Worm (Caenorhabditis elegans): ENCODE data around the gene txt-11.
"Not testable (repeated sequence)": the region's sequence is repeated elsewhere in the genome, so short reads cannot be mapped to it uniquely, and the experiment has no call there.

The txt-11 gene

DNA sequence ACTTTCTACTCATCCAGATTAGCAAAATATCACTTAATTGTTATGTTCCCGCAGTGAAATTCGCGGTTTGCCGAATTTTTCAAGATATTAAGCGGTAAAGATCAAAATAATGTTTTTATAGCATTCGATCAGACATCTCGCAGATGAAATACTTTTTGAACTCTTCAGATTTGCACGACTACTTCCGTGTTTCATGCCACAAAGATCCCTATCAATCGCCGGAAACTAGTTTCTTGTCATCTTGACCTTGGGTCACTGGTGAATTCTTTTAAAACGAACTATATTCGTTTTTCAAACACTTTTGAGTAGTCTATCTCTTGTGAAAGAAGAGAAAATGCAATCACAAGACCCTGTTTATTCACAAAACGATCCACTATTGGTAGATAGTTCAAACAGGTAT is at the start of gene txt-11:
Gene txt-11 (plus strand): TSS at position 301 of the 400 bp plus-strand sequence.
- TF ChIP-seq pha-4 (tag; optimal IDR thresholded peaks at IDR 0.05) = no peak
- TF ChIP-seq mls-2 (tag; optimal IDR thresholded peaks at IDR 0.05) = no peak
- TF ChIP-seq lin-32 (GFP tag; optimal IDR thresholded peaks at IDR 0.05) = no peak
- TF ChIP-seq nhr-76 (tag; optimal IDR thresholded peaks at IDR 0.05) = no peak
- TF ChIP-seq ces-1 (GFP tag; optimal IDR thresholded peaks at IDR 0.05) = no peak
- no peak for TF ChIP-seq elt-3 (tag; optimal IDR thresholded peaks at IDR 0.05)
- TF ChIP-seq elt-1 (tag; optimal IDR thresholded peaks at IDR 0.05; ENCODE audit: borderline replicate concordance, insufficient read depth) = no peak
- TF ChIP-seq ceh-43 (GFP tag; optimal IDR thresholded peaks at IDR 0.05) = no peak
- TF ChIP-seq nhr-12 (tag; optimal IDR thresholded peaks at IDR 0.05) = no peak
- TF ChIP-seq sem-2 (GFP tag; optimal IDR thresholded peaks at IDR 0.05) = no peak
- no peak for TF ChIP-seq ceh-83 (GFP tag; optimal IDR thresholded peaks at IDR 0.05)
- no peak for TF ChIP-seq cnd-1 (tag; optimal IDR thresholded peaks at IDR 0.05)
- TF ChIP-seq nhr-28 (tag; optimal IDR thresholded peaks at IDR 0.05) = no peak
- no peak for TF ChIP-seq M03D4.4 (tag; optimal IDR thresholded peaks at IDR 0.05)
- no peak for TF ChIP-seq sptf-1 (tag; optimal IDR thresholded peaks at IDR 0.05)

DNA sequence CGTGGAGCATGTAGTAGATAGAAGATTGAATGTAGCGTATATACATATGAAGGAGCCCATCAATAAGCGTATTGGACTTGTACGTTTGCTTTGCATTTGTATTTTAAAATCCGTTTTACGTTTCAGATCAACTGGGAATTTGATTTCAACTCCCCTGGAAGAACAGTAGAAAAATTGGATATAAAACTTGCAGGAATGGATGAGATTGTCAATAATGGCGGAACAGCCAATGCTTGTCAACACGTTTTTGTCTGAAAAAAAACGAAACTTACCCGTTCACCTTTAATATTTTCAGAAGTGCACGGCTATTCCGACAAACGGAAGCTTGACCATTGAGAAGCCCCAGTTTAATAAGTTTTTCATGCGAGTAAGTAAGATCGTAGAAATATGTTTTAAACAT is 45.3 kb upstream of the txt-11 start, which contains the start of gene C04E12.2:
Gene C04E12.2 (plus strand): TSS at position 301 of the 400 bp plus-strand sequence.
- TF ChIP-seq hlh-1 (tag; optimal IDR thresholded peaks at IDR 0.05); ham-2 (GFP tag; optimal IDR thresholded peaks at IDR 0.05); ces-1 (GFP tag; optimal IDR thresholded peaks at IDR 0.05): not testable (repeated sequence)

DNA sequence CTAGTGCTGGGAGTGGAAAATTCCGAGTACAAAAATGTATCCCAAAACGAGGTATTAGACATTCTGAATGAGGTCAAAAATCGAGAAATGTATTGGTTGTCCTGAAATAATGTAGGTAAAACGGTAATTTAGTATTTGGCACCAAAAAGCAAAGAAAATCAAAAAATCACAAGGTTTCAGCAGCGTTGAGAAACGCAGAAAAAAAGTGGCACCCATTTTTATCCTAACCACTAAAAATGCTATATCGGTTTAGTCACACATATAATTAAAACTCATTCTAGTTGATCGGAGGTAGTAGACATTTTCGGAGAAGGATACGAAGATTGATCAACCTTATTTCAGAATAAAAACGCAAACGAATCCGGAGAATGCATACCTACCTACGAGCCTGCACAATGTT is 40.4 kb upstream of the txt-11 start, which contains the start of gene srx-121:
Gene srx-121 (minus strand): TSS at position 101 of the 400 bp plus-strand sequence.
- TF ChIP-seq mep-1 (tag; optimal IDR thresholded peaks at IDR 0.05) = no peak
- TF ChIP-seq M03D4.4 (tag; optimal IDR thresholded peaks at IDR 0.05) = no peak
- TF ChIP-seq drap-1 (GFP tag; optimal IDR thresholded peaks at IDR 0.05) = no peak
- TF ChIP-seq pha-4 (tag; optimal IDR thresholded peaks at IDR 0.05) = no peak
- no peak for TF ChIP-seq nhr-28 (tag; optimal IDR thresholded peaks at IDR 0.05)
- TF ChIP-seq elt-1 (tag; optimal IDR thresholded peaks at IDR 0.05; ENCODE audit: borderline replicate concordance, insufficient read depth) = no peak
- no peak for TF ChIP-seq sem-2 (GFP tag; optimal IDR thresholded peaks at IDR 0.05)
- no peak for TF ChIP-seq nhr-237 (tag; optimal IDR thresholded peaks at IDR 0.05)
- no peak for TF ChIP-seq nhr-2 (tag; optimal IDR thresholded peaks at IDR 0.05)
- TF ChIP-seq unc-39 (tag; optimal IDR thresholded peaks at IDR 0.05) = no peak
- no peak for TF ChIP-seq flh-1 (GFP tag; optimal IDR thresholded peaks at IDR 0.05)
- no peak for TF ChIP-seq hlh-1 (tag; optimal IDR thresholded peaks at IDR 0.05)
- no peak for TF ChIP-seq lin-32 (GFP tag; optimal IDR thresholded peaks at IDR 0.05)
- TF ChIP-seq tbx-8 (GFP tag; optimal IDR thresholded peaks at IDR 0.05) = no peak
- TF ChIP-seq ztf-11 (tag; optimal IDR thresholded peaks at IDR 0.05) = no peak
- no peak for TF ChIP-seq bed-3 (GFP tag; optimal IDR thresholded peaks at IDR 0.05)
- no peak for TF ChIP-seq elt-3 (tag; optimal IDR thresholded peaks at IDR 0.05)
- no peak for TF ChIP-seq sptf-1 (tag; optimal IDR thresholded peaks at IDR 0.05)

DNA sequence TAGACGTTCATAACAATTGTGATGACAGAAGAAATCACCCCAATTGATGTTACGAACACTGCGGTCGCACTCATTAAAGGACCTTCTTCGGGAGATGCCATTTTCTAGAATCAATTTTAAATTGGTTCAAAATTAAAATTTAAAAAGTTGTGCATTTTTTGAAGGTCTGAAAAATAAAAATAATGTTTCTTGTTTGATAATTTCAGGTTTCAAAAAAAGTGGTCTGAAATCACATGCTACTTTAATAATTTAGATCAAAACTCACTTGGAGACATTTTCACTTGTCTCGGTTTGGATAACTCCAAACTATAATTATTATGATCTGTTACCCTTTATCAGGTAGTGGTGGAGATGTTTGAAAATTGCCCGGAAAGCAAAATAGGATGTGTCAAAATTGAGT is 36.1 kb upstream of the txt-11 start, which contains the start of gene srbc-2:
Gene srbc-2 (minus strand): TSS at position 101 of the 400 bp plus-strand sequence.
- TF ChIP-seq nhr-12 (tag; optimal IDR thresholded peaks at IDR 0.05) = no peak
- no peak for TF ChIP-seq nhr-237 (tag; optimal IDR thresholded peaks at IDR 0.05)
- TF ChIP-seq M03D4.4 (tag; optimal IDR thresholded peaks at IDR 0.05) = no peak
- no peak for TF ChIP-seq drap-1 (GFP tag; optimal IDR thresholded peaks at IDR 0.05)
- no peak for TF ChIP-seq nhr-2 (tag; optimal IDR thresholded peaks at IDR 0.05)
- TF ChIP-seq bed-3 (GFP tag; optimal IDR thresholded peaks at IDR 0.05) = no peak
- TF ChIP-seq lsy-2 (tag; optimal IDR thresholded peaks at IDR 0.05) = no peak
- TF ChIP-seq elt-3 (tag; optimal IDR thresholded peaks at IDR 0.05) = no peak
- TF ChIP-seq sem-2 (GFP tag; optimal IDR thresholded peaks at IDR 0.05) = no peak
- TF ChIP-seq ceh-83 (GFP tag; optimal IDR thresholded peaks at IDR 0.05) = no peak
- TF ChIP-seq blmp-1 (tag; optimal IDR thresholded peaks at IDR 0.05) = no peak
- TF ChIP-seq sptf-1 (tag; optimal IDR thresholded peaks at IDR 0.05) = no peak
- no peak for TF ChIP-seq mep-1 (tag; optimal IDR thresholded peaks at IDR 0.05)
- TF ChIP-seq snpc-4 (tag; optimal IDR thresholded peaks at IDR 0.05) = no peak
- no peak for TF ChIP-seq ham-2 (GFP tag; optimal IDR thresholded peaks at IDR 0.05)
- no peak for TF ChIP-seq cnd-1 (tag; optimal IDR thresholded peaks at IDR 0.05)
- no peak for TF ChIP-seq elt-1 (tag; optimal IDR thresholded peaks at IDR 0.05; ENCODE audit: borderline replicate concordance, insufficient read depth)

DNA sequence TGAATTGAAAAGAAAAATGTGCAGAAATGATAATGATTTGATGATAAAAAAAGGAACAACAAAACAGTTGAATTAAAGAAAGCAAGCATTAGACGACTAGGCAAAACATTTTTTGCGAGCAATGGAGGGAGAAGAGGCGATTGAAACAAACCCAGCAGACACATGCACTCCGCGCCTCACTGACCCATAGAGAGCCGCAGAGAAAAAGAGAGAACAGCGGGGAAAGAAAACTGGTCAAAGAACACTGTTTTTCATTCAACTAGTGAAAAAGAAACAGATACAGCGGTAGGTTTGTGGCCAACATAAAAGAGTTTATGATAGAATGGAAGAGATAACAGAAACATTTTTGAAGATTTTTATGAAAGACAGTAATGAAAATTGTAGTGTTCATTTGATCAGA is 24.8 kb upstream of the txt-11 start:
- no peak for TF ChIP-seq unc-120 (tag; optimal IDR thresholded peaks at IDR 0.05; ENCODE audit: poor library complexity, severe bottlenecking)

Measured in whole organism, mixed stage, embryonic.